Fruit fly (Drosophila melanogaster) whole organism: ENCODE data around the gene Nadsyn.

Experiments used
- CG8478 ChIP-seq: fragments of >200 bp; optimal IDR thresholded peaks from 2 replicates; lab custom pipeline; 2018; ENCODE audit warnings: inconsistent platforms
- Dll ChIP-seq: fragments of >200 bp; optimal IDR thresholded peaks from 2 replicates; lab custom pipeline; 2017
- EcR ChIP-seq, 2 experiments: fragments of >200 bp; optimal IDR thresholded peaks; 2 replicates each; lab custom pipeline; 2017; ENCODE audit warnings: missing biosample characterization in 2 of 2, missing genetic modification characterization in 2 of 2, missing genetic modification reagents in 2 of 2
- pan ChIP-seq: fragments of >200 bp; optimal IDR thresholded peaks from 2 replicates; lab custom pipeline; 2017
- psq ChIP-seq: fragments of >200 bp; optimal IDR thresholded peaks from 2 replicates; lab custom pipeline; 2017
- usp ChIP-seq: fragments of >200 bp; optimal IDR thresholded peaks from 2 replicates; lab custom pipeline; 2017; ENCODE audit warnings: missing biosample characterization, missing genetic modification characterization, mixed read lengths

Nadsyn gene

dm6 chrX:13736174-13736482 is 18.0 kb upstream of the Nadsyn start, which contains the start of gene g:
g (minus strand) TSS chrX:13736278.
- no peak for TF ChIP-seq EcR (GFP tag; optimal IDR thresholded peaks at IDR 0.05; lab: Kevin White, UChicago)
- TF ChIP-seq Dll (lab: Kevin White, UChicago), result no peak
- no peak for TF ChIP-seq CG8478 (lab: Kevin White, UChicago)
- no peak for TF ChIP-seq usp (GFP tag; lab: Kevin White, UChicago)
- no peak for TF ChIP-seq pan
- TF ChIP-seq psq, result no peak

DNA sequence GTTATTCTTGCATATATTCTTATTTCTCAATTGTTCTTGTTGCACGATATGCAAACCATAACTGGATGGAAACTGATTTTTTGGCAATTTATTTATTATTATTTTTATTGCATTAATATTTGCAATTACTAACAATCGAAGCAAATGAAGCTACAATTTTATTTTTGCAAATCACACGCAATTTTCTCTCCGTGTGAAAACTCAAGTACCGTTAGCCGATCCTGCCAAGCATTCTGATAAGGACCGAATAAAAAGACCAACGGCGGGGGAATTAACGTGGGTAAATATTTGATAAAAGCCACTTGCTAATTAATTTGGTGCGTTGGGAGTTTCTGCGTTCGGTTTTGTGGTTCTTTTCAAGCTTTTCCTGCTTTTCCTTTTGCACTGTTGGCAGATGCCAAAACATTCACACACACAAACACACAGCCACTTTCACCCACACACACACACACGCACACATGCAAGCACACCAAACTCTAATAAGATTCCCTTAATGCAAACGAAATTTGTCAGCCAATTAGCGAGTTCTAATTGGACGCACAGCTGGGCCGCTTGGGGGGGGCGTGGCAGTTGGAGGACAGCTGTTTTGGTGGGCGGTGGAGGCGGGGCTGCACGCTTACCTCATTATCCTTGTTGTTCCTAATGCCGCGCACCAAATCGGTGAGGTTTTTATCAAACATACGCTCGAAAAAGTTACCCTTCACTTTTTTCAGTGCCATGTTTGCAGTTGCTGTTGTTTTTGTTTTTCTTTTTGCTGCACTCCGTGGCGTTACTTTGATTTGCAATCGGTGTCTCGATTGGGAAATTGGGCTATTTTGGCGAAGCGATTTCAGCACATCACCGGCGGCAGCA is 17.5 kb upstream of the Nadsyn start:
- TF ChIP-seq CG8478 (lab: Kevin White, UChicago) (no peak), psq (no peak)

- no peak for TF ChIP-seq Dll (lab: Kevin White, UChicago)
- no peak for TF ChIP-seq psq
- TF ChIP-seq usp (GFP tag; lab: Kevin White, UChicago), result no peak
- TF ChIP-seq CG8478 (lab: Kevin White, UChicago), result no peak
- no peak for TF ChIP-seq pan
- no peak for TF ChIP-seq EcR (GFP tag; optimal IDR thresholded peaks at IDR 0.05; lab: Kevin White, UChicago)
These were observed 16.8 kb upstream of the Nadsyn start for dm6 chrX:13734866-13735265.

dm6 chrX:13721934-13722333 is 3.8 kb upstream of the Nadsyn start, which contains the start of the genes Mrgn1 and mus101:
Mrgn1 (minus strand) TSS chrX:13721977.
mus101 (plus strand) TSS chrX:13722246.
- TF ChIP-seq psq (no peak), pan (no peak), EcR (GFP tag; optimal IDR thresholded peaks at IDR 0.05; lab: Kevin White, UChicago) (no peak)

dm6 chrX:13699666-13700065 is 18.4 kb downstream of the Nadsyn start:
- no peak for TF ChIP-seq usp (GFP tag; lab: Kevin White, UChicago)
- TF ChIP-seq EcR (GFP tag; optimal IDR thresholded peaks at IDR 0.05; lab: Kevin White, UChicago), result no peak
- no peak for TF ChIP-seq psq
- TF ChIP-seq CG8478 (lab: Kevin White, UChicago), result no peak

DNA sequence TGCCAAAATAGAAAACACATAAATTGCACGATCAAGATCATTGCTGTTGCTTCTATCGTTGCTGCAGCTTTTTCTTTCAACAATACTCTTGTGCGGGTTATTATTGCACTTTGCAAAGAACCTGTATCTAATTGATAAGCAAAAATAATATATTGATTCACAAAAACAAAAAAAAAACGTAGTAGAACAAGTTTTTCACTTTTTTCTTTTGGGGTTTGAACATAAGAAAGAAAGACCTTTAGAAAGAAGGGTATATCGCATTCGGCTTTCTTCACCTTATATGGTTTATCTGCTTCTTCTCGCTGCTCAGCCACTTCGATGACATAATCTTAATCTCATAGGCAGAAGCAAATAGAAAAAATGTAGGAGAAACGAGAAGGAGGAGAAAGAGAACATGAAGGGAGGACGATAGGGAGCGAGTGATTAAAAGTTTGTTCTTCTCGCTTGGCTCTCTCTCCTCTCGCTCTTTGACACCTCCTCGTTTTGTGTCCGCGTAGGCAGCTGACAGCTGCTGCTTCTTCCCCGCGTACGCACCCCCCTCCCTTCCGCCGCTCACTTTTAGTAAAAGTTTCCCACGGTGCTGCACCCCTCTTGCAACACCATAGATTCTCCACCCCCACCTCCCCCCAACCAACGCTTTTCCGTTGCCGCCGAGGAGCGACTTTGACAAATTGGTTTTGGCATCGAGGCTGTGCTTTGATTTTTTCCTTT is 19.2 kb downstream of the Nadsyn start:
- TF ChIP-seq psq (no peak), Dll (lab: Kevin White, UChicago) (no peak), usp (GFP tag; lab: Kevin White, UChicago) (no peak), EcR (GFP tag; optimal IDR thresholded peaks at IDR 0.05; lab: Kevin White, UChicago) (no peak), pan (no peak), CG8478 (lab: Kevin White, UChicago) (no peak)

dm6 chrX:13691992-13692391 is 26.1 kb downstream of the Nadsyn start, which contains the start of gene Nna1:
Nna1 (plus strand) TSS chrX:13692292.
- no peak for TF ChIP-seq psq
- no peak for TF ChIP-seq EcR (GFP tag; optimal IDR thresholded peaks at IDR 0.05; lab: Kevin White, UChicago)
- no peak for TF ChIP-seq CG8478 (lab: Kevin White, UChicago)
- TF ChIP-seq pan, result no peak
- no peak for TF ChIP-seq usp (GFP tag; lab: Kevin White, UChicago)
- TF ChIP-seq Dll (lab: Kevin White, UChicago), result no peak

DNA sequence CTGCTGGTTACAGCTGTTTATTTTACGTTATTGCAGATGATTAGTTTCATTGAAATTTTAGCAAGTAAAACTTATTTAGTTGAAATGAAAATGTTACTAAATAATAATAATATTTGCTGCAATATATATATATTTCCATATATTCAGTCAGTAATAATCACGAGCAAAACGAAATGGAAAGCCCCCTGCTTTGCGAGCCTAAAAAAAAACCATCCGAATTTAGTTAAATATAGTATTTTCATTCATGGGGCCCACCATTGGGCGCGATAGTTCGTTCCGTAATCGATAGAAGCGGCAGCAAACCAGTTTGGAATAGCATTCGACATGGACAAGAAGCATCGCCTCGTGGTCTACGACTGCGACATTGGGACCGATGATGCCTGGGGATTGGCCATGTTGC is 35.4 kb downstream of the Nadsyn start, which contains the start of gene CG11158:
CG11158 (plus strand) TSS at position 301 of the 400 bp plus-strand sequence.
- no peak for TF ChIP-seq Dll (lab: Kevin White, UChicago)
- no peak for TF ChIP-seq EcR (GFP tag; optimal IDR thresholded peaks at IDR 0.05; lab: Kevin White, UChicago)
- no peak for TF ChIP-seq pan
- TF ChIP-seq psq, result no peak
- no peak for TF ChIP-seq usp (GFP tag; lab: Kevin White, UChicago)
- no peak for TF ChIP-seq CG8478 (lab: Kevin White, UChicago)

- no peak for TF ChIP-seq EcR (GFP tag; optimal IDR thresholded peaks at IDR 0.05; lab: Kevin White, UChicago)
- no peak for TF ChIP-seq CG8478 (lab: Kevin White, UChicago)
- TF ChIP-seq psq, result no peak
- no peak for TF ChIP-seq usp (GFP tag; lab: Kevin White, UChicago)
- no peak for TF ChIP-seq pan
- TF ChIP-seq Dll (lab: Kevin White, UChicago), result no peak
These were observed 36.2 kb downstream of the Nadsyn start for dm6 chrX:13681906-13682305.

dm6 chrX:13680262-13680661 is 37.8 kb downstream of the Nadsyn start, which contains the start of gene CG12177:
CG12177 (minus strand) TSS chrX:13680500.
- no peak for TF ChIP-seq CG8478 (lab: Kevin White, UChicago)
- TF ChIP-seq Dll (lab: Kevin White, UChicago), result no peak
- no peak for TF ChIP-seq EcR (GFP tag; optimal IDR thresholded peaks at IDR 0.05; lab: Kevin White, UChicago)
- no peak for TF ChIP-seq usp (GFP tag; lab: Kevin White, UChicago)
- no peak for TF ChIP-seq psq
- no peak for TF ChIP-seq pan

dm6 chrX:13679565-13679964 is 38.5 kb downstream of the Nadsyn start:
- TF ChIP-seq EcR (GFP tag; optimal IDR thresholded peaks at IDR 0.05; lab: Kevin White, UChicago), result no peak

DNA sequence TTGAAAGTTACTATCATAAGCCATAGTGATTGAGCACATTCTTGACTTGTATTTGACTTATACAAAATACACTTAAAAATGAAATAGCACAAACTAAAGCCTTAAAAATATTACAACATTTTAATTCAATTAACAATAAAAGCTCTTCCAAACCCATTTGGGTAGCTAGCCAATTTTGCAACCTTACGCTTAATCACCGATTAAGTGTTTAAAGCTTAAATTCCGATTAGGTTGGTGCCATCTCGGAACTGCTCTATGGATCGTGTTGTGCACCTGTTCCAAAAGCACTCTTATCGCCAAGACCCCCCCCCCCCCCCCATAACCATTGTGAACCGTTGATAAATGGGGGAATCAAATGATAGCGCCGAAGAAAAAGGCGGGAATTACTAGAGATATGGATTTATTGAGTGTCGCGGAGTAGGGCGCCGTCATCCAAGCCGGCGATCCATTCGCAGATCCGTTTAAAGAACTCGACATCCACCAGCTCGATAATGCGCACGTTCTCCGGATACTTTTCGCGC is 40.1 kb downstream of the Nadsyn start:
- TF ChIP-seq pan (no peak), psq (no peak), CG8478 (lab: Kevin White, UChicago) (no peak), EcR (GFP tag; optimal IDR thresholded peaks at IDR 0.05; lab: Kevin White, UChicago) (no peak), usp (GFP tag; lab: Kevin White, UChicago) (no peak), Dll (lab: Kevin White, UChicago) (no peak)
